Worm (Caenorhabditis elegans): ENCODE results near the gene Y9C9A.8.

Gene Y9C9A.8

DNA sequence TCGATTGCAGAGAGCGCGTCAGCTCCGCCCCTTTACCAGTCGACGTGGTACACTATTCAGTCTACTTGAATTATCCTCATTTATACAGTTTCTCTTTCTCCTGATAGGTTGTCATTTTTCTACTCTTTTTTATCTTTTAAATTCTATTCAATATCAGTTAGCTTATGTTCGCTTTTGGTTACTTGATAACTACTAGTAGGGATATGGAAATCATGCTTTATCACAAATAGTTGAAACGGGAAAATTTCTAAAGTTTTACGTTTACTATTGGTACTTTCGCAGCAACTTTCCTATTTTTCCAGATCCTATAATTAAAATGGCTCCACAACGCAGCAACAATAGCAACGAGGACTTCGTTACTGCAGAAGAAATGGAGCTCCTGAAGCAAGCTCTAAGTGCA lies 40.5 kb upstream of the Y9C9A.8 start, which contains the start of gene sgnh-1:
Gene sgnh-1, plus strand, starts transcription at position 301 of the 400 bp plus-strand sequence.
- TF ChIP-seq ztf-4 (tag; optimal IDR thresholded peaks at IDR 0.05), result no peak
- TF ChIP-seq ets-5 (GFP tag; IDR thresholded peaks at IDR 0.05), result no peak
- TF ChIP-seq C04F5.9 (tag; optimal IDR thresholded peaks at IDR 0.05), result no peak
- no peak for TF ChIP-seq fkh-4 (tag; optimal IDR thresholded peaks at IDR 0.05; ENCODE audit: borderline replicate concordance)

DNA sequence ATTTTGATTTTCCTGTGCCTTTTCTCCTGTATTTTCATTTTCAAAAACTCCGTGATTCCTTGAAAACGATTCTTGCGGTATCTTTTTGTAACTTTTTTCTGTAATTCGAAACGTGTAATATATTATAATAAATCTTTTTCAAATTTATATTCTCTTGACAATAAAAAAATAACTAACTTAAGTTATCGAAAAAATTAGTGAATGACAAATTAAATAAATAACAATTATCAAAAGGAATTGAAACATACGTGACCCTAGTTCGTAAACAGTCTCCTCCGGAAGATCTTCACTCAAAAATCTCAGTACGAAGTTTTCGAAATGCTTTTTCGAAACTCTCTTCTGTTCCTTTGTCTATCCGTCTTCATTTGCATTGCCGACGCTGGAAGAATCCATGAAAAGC lies 39.6 kb upstream of the Y9C9A.8 start, which contains the start of gene T08B6.9:
Gene T08B6.9, plus strand, starts transcription at position 301 of the 400 bp plus-strand sequence.
- TF ChIP-seq lin-14 (GFP tag; optimal IDR thresholded peaks at IDR 0.05), result no peak
- no peak for TF ChIP-seq lsy-2 (tag; optimal IDR thresholded peaks at IDR 0.05)
- TF ChIP-seq blmp-1 (tag; optimal IDR thresholded peaks at IDR 0.05), result no peak
- TF ChIP-seq ceh-90 (tag; optimal IDR thresholded peaks at IDR 0.05), result no peak
- TF ChIP-seq nhr-11 (tag; optimal IDR thresholded peaks at IDR 0.05), result no peak
- TF ChIP-seq rnt-1 (tag; optimal IDR thresholded peaks at IDR 0.05), result no peak
- no peak for TF ChIP-seq C34B4.2 (tag; optimal IDR thresholded peaks at IDR 0.05)
- no peak for TF ChIP-seq sox-4 (tag; optimal IDR thresholded peaks at IDR 0.05)
- no peak for TF ChIP-seq tlp-1 (tag; optimal IDR thresholded peaks at IDR 0.05)
- no peak for TF ChIP-seq lin-35 (GFP tag; optimal IDR thresholded peaks at IDR 0.05)
- TF ChIP-seq nhr-20 (tag; optimal IDR thresholded peaks at IDR 0.05), result no peak
- TF ChIP-seq unc-62 (GFP tag; optimal IDR thresholded peaks at IDR 0.05), result no peak
- no peak for TF ChIP-seq dsc-1 (tag; optimal IDR thresholded peaks at IDR 0.05)
- no peak for TF ChIP-seq hlh-4 (tag; optimal IDR thresholded peaks at IDR 0.05)
- no peak for TF ChIP-seq fkh-4 (tag; optimal IDR thresholded peaks at IDR 0.05; ENCODE audit: borderline replicate concordance)

DNA sequence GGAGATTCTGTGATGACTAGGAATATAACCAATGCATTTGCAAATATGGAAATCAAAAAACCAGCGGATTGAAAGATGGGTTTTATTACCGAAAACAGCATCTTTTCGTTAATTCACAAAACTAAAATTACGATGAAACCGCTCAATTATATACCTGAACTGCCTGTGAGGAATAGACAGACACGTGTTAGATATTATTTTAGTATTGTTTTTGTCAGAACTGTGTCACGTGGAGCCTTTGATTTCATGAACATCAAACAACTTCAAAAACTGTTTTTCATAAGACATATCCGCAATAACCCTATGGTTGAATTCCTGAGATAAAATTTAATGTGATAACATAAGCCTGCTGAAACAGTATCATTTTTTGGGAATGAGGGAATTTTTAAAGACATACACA lies 26.2 kb upstream of the Y9C9A.8 start, which contains the start of gene str-161:
Gene str-161, minus strand, starts transcription at position 101 of the 400 bp plus-strand sequence.
- TF ChIP-seq ztf-11 (tag; optimal IDR thresholded peaks at IDR 0.05) (no peak), ztf-4 (tag; optimal IDR thresholded peaks at IDR 0.05) (no peak), zip-4 (GFP tag; optimal IDR thresholded peaks at IDR 0.05) (no peak), mab-9 (GFP tag; IDR thresholded peaks at IDR 0.05) (no peak), efl-1 (optimal IDR thresholded peaks at IDR 0.05) (no peak), efl-1 (GFP tag; optimal IDR thresholded peaks at IDR 0.05 in 1 of 2) (peak in 1 of 2 experiments; percentile 48)

DNA sequence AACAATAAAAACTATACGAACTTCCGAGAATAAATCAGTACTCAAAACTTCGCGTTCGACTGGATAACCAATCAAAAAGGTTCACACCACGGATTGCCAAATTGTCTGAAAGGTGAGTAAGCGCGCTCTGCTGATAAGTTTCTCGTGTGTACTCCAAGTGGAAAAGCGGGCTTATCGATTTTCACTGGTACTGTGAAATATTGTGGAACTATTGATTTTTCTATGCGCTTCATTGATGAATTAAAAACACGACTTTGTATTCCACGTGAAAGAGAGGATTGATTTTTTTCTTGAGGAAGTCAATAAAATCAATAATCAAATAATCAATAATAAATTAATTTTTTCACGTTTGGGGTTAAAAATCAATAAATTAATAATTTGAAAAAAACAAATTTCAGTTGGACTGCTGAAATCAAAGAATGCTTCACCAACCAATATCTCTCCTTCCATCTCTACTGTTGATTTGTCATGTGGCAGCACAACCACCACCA lies 24.5 kb upstream of the Y9C9A.8 start, which contains the start of gene T08B6.4:
Gene T08B6.4, plus strand, starts transcription at position 51 of the 491 bp plus-strand sequence.
- no peak for TF ChIP-seq egl-27 (tag; optimal IDR thresholded peaks at IDR 0.05)
- TF ChIP-seq skn-1 (tag; optimal IDR thresholded peaks at IDR 0.05), result no peak
- no peak for TF ChIP-seq ets-5 (GFP tag; IDR thresholded peaks at IDR 0.05)
- no peak for TF ChIP-seq C34B4.2 (tag; optimal IDR thresholded peaks at IDR 0.05)
- no peak for TF ChIP-seq ceh-88 (GFP tag; IDR thresholded peaks at IDR 0.05)
- no peak for TF ChIP-seq ztf-11 (tag; optimal IDR thresholded peaks at IDR 0.05)
- TF ChIP-seq mdl-1 (tag; optimal IDR thresholded peaks at IDR 0.05), result no peak
- TF ChIP-seq nhr-76 (tag; optimal IDR thresholded peaks at IDR 0.05), result no peak
- no peak for TF ChIP-seq sptf-1 (tag; optimal IDR thresholded peaks at IDR 0.05)
- no peak for TF ChIP-seq C04F5.9 (tag; optimal IDR thresholded peaks at IDR 0.05)
- no peak for TF ChIP-seq unc-30 (tag; optimal IDR thresholded peaks at IDR 0.05)
- TF ChIP-seq ceh-82 (tag; optimal IDR thresholded peaks at IDR 0.05), result no peak
- no peak for TF ChIP-seq lin-35 (GFP tag; optimal IDR thresholded peaks at IDR 0.05)

DNA sequence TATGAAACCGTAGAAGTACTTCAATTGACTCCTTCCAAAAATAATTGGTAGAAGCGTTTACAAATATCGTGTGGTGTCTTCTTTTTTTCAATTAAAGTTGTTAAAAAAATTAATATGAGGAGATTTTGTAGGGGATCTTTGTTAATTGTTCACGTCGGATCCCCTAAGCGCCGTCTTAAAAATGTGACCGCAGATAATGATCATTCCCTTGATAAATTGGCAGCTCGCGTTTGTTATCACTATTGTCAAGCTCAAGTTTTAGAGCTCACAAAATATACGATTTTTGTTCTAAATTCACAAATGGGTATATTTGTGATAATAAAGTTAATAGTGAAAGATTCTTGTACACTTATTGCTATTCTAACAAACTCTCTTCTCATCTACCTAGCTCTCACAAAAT lies 21.1 kb upstream of the Y9C9A.8 start, which contains the start of gene str-159:
Gene str-159, plus strand, starts transcription at position 301 of the 400 bp plus-strand sequence.
- TF ChIP-seq unc-98 (GFP tag; IDR thresholded peaks at IDR 0.05) (no peak), zag-1 (tag; optimal IDR thresholded peaks at IDR 0.05) (no peak), lin-14 (GFP tag; optimal IDR thresholded peaks at IDR 0.05) (no peak), ama-1 (optimal IDR thresholded peaks at IDR 0.05) (no peak), ceh-88 (GFP tag; IDR thresholded peaks at IDR 0.05) (no peak), alr-1 (tag; optimal IDR thresholded peaks at IDR 0.05; ENCODE audit: borderline replicate concordance) (no peak), ets-5 (GFP tag; IDR thresholded peaks at IDR 0.05) (no peak), rnt-1 (tag; optimal IDR thresholded peaks at IDR 0.05) (no peak), lin-39 (tag; optimal IDR thresholded peaks at IDR 0.05) (no peak), ceh-82 (tag; optimal IDR thresholded peaks at IDR 0.05) (no peak), nhr-71 (tag; optimal IDR thresholded peaks at IDR 0.05) (no peak), mep-1 (tag; optimal IDR thresholded peaks at IDR 0.05) (no peak), C34B4.2 (tag; optimal IDR thresholded peaks at IDR 0.05) (no peak), elt-2 (tag; optimal IDR thresholded peaks at IDR 0.05) (no peak), sup-37 (GFP tag; optimal IDR thresholded peaks at IDR 0.05) (no peak), fos-1 (tag; optimal IDR thresholded peaks at IDR 0.05) (no peak)
